Fruit fly (Drosophila melanogaster) whole organism: ENCODE data around the gene CG6144.

ENCODE experiments used
- CG8478 ChIP-seq: fragments of >200 bp; optimal IDR thresholded peaks from 2 replicates; lab custom pipeline; 2018; ENCODE audit warnings: inconsistent platforms
- Dll ChIP-seq: fragments of >200 bp; optimal IDR thresholded peaks from 2 replicates; lab custom pipeline; 2017
- EcR ChIP-seq, 2 experiments: fragments of >200 bp; optimal IDR thresholded peaks; 2 replicates each; lab custom pipeline; 2017; ENCODE audit warnings: missing biosample characterization in 2 of 2, missing genetic modification characterization in 2 of 2, missing genetic modification reagents in 2 of 2
- pan ChIP-seq: fragments of >200 bp; optimal IDR thresholded peaks from 2 replicates; lab custom pipeline; 2017
- psq ChIP-seq: fragments of >200 bp; optimal IDR thresholded peaks from 2 replicates; lab custom pipeline; 2017
- usp ChIP-seq: fragments of >200 bp; optimal IDR thresholded peaks from 2 replicates; lab custom pipeline; 2017; ENCODE audit warnings: missing biosample characterization, missing genetic modification characterization, mixed read lengths

CG6144 gene

dm6 chr2L:10502244-10502643, 13.8 kb downstream of the CG6144 start:
- TF ChIP-seq pan (lab: Kevin White, UChicago) (no peak), Dll (lab: Kevin White, UChicago) (no peak), usp (GFP tag; lab: Kevin White, UChicago) (no peak), EcR (GFP tag; optimal IDR thresholded peaks at IDR 0.05; lab: Kevin White, UChicago) (no peak), psq (no peak), CG8478 (lab: Kevin White, UChicago) (no peak)

- no peak for TF ChIP-seq psq
- no peak for TF ChIP-seq Dll (lab: Kevin White, UChicago)
- TF ChIP-seq CG8478 (lab: Kevin White, UChicago): no peak
- TF ChIP-seq pan (lab: Kevin White, UChicago): no peak
- no peak for TF ChIP-seq usp (GFP tag; lab: Kevin White, UChicago)
- TF ChIP-seq EcR (GFP tag; optimal IDR thresholded peaks at IDR 0.05; lab: Kevin White, UChicago): no peak
Measured at dm6 chr2L:10502862-10503261, 14.4 kb downstream of the CG6144 start.

dm6 chr2L:10503356-10503977, 15.0 kb downstream of the CG6144 start:
- no peak for TF ChIP-seq usp (GFP tag; lab: Kevin White, UChicago)
- TF ChIP-seq CG8478 (lab: Kevin White, UChicago): no peak
- no peak for TF ChIP-seq psq
- TF ChIP-seq pan (lab: Kevin White, UChicago): no peak
- no peak for TF ChIP-seq EcR (GFP tag; optimal IDR thresholded peaks at IDR 0.05; lab: Kevin White, UChicago)
- TF ChIP-seq Dll (lab: Kevin White, UChicago): no peak

- TF ChIP-seq pan (lab: Kevin White, UChicago) (no peak), psq (no peak), CG8478 (lab: Kevin White, UChicago) (no peak), usp (GFP tag; lab: Kevin White, UChicago) (no peak), EcR (GFP tag; optimal IDR thresholded peaks at IDR 0.05; lab: Kevin White, UChicago) (no peak)
Measured at dm6 chr2L:10504895-10505294, 16.4 kb downstream of the CG6144 start.

- TF ChIP-seq CG8478 (lab: Kevin White, UChicago) (no peak), psq (no peak), EcR (GFP tag; optimal IDR thresholded peaks at IDR 0.05; lab: Kevin White, UChicago) (no peak), usp (GFP tag; lab: Kevin White, UChicago) (no peak), pan (lab: Kevin White, UChicago) (no peak), Dll (lab: Kevin White, UChicago) (no peak)
Measured at dm6 chr2L:10505345-10505744, 16.9 kb downstream of the CG6144 start.

- TF ChIP-seq EcR (GFP tag; optimal IDR thresholded peaks at IDR 0.05; lab: Kevin White, UChicago) (no peak), usp (GFP tag; lab: Kevin White, UChicago) (no peak), Dll (lab: Kevin White, UChicago) (no peak), psq (no peak), CG8478 (lab: Kevin White, UChicago) (no peak), pan (lab: Kevin White, UChicago) (no peak)
Measured at dm6 chr2L:10506557-10507252, 18.2 kb downstream of the CG6144 start, which contains the start of the genes Myo31DF and CG6094. Gene Myo31DF (minus strand): TSS chr2L:10506779. Gene CG6094 (plus strand): TSS chr2L:10507081.

- no peak for TF ChIP-seq EcR (GFP tag; optimal IDR thresholded peaks at IDR 0.05; lab: Kevin White, UChicago)
- no peak for TF ChIP-seq CG8478 (lab: Kevin White, UChicago)
- TF ChIP-seq pan (lab: Kevin White, UChicago): no peak
Measured at dm6 chr2L:10510088-10510487, 21.6 kb downstream of the CG6144 start, which contains the start of gene CG7384. Gene CG7384 (minus strand): TSS chr2L:10510453.

- TF ChIP-seq usp (GFP tag; lab: Kevin White, UChicago) (no peak), CG8478 (lab: Kevin White, UChicago) (no peak), pan (lab: Kevin White, UChicago) (no peak), psq (no peak), EcR (GFP tag; optimal IDR thresholded peaks at IDR 0.05; lab: Kevin White, UChicago) (no peak), Dll (lab: Kevin White, UChicago) (no peak)
Measured at dm6 chr2L:10510843-10511242, 22.3 kb downstream of the CG6144 start.

dm6 chr2L:10513837-10514499, 25.5 kb downstream of the CG6144 start:
- TF ChIP-seq CG8478 (lab: Kevin White, UChicago) (no peak), psq (no peak), usp (GFP tag; lab: Kevin White, UChicago) (no peak), Dll (lab: Kevin White, UChicago) (no peak), pan (lab: Kevin White, UChicago) (no peak), EcR (GFP tag; optimal IDR thresholded peaks at IDR 0.05; lab: Kevin White, UChicago) (no peak)

dm6 chr2L:10514586-10515137, 26.2 kb downstream of the CG6144 start:
- TF ChIP-seq EcR (GFP tag; optimal IDR thresholded peaks at IDR 0.05; lab: Kevin White, UChicago): no peak
- no peak for TF ChIP-seq Dll (lab: Kevin White, UChicago)
- TF ChIP-seq CG8478 (lab: Kevin White, UChicago): no peak
- no peak for TF ChIP-seq usp (GFP tag; lab: Kevin White, UChicago)
- no peak for TF ChIP-seq pan (lab: Kevin White, UChicago)
- no peak for TF ChIP-seq psq
